Fruit fly (Drosophila melanogaster) whole organism, larva: Measurements from ENCODE around the gene Trim9.

Source experiments
- noc ChIP-seq: fragments of 200-800 bp; sonication (Bioruptor generic); optimal IDR thresholded peaks from 3 replicates; lab custom pipeline; 2019; ENCODE audit warnings: missing biosample characterization, mild to moderate bottlenecking, missing genetic modification characterization, moderate library complexity

Gene Trim9

dm6 chr2L:10553692-10554091 is 9.0 kb downstream of the Trim9 start:
- TF ChIP-seq noc (tag; lab: Kevin White, UChicago), result no peak

dm6 chr2L:10554676-10555075 is 10.0 kb downstream of the Trim9 start:
- no peak for TF ChIP-seq noc (tag; lab: Kevin White, UChicago)

- no peak for TF ChIP-seq noc (tag; lab: Kevin White, UChicago)
Observed at dm6 chr2L:10555269-10555668, 10.6 kb downstream of the Trim9 start.

- TF ChIP-seq noc (tag; lab: Kevin White, UChicago), result no peak
Observed at dm6 chr2L:10565674-10566073, 21.0 kb downstream of the Trim9 start.

dm6 chr2L:10566955-10567354 is 22.3 kb downstream of the Trim9 start, which contains the start of gene CG6138:
Gene CG6138 (plus strand): TSS chr2L:10567255.
- no peak for TF ChIP-seq noc (tag; lab: Kevin White, UChicago)

- TF ChIP-seq noc (tag; lab: Kevin White, UChicago), result no peak
Observed at dm6 chr2L:10577692-10578091, 33.0 kb downstream of the Trim9 start, which contains the start of gene w-cup. Gene w-cup (minus strand): TSS chr2L:10577792.

- TF ChIP-seq noc (tag; lab: Kevin White, UChicago), result no peak
Observed at dm6 chr2L:10579453-10579852, 34.8 kb downstream of the Trim9 start, which contains the start of gene CG34160. Gene CG34160 (plus strand): TSS chr2L:10579753.

- no peak for TF ChIP-seq noc (tag; lab: Kevin White, UChicago)
Observed at dm6 chr2L:10581602-10582001, 36.9 kb downstream of the Trim9 start, which contains the start of gene CG34161. Gene CG34161 (minus strand): TSS chr2L:10581702.

dm6 chr2L:10603604-10604003 is 58.9 kb downstream of the Trim9 start:
- TF ChIP-seq noc (tag; lab: Kevin White, UChicago), result no peak

dm6 chr2L:10607697-10608096 is 63.0 kb downstream of the Trim9 start:
- no peak for TF ChIP-seq noc (tag; lab: Kevin White, UChicago)

- TF ChIP-seq noc (tag; lab: Kevin White, UChicago), result no peak
Observed at dm6 chr2L:10608662-10609262, 64.1 kb downstream of the Trim9 start.

- TF ChIP-seq noc (tag; lab: Kevin White, UChicago), result no peak
Observed at dm6 chr2L:10613104-10613503, 68.4 kb downstream of the Trim9 start.

- TF ChIP-seq noc (tag; lab: Kevin White, UChicago), result no peak
Observed at dm6 chr2L:10614660-10615479, 70.2 kb downstream of the Trim9 start.

- no peak for TF ChIP-seq noc (tag; lab: Kevin White, UChicago)
Observed at dm6 chr2L:10615889-10616288, 71.2 kb downstream of the Trim9 start.

dm6 chr2L:10616767-10617166 is 72.1 kb downstream of the Trim9 start:
- TF ChIP-seq noc (tag; lab: Kevin White, UChicago), result no peak

- no peak for TF ChIP-seq noc (tag; lab: Kevin White, UChicago)
Observed at dm6 chr2L:10625935-10626334, 81.3 kb downstream of the Trim9 start.

- TF ChIP-seq noc (tag; lab: Kevin White, UChicago), result no peak
Observed at dm6 chr2L:10632702-10633101, 88.0 kb downstream of the Trim9 start.
